Worm (Caenorhabditis elegans) whole organism, early embryonic: Measurements from ENCODE around the gene lin-12.

Experiments used
- B0310.2 ChIP-seq: sonication (generic microtip); optimal IDR thresholded peaks from 2 replicates; lab custom pipeline; 2016; ENCODE audit warnings: mild to moderate bottlenecking, missing genetic modification characterization, missing compliant biosample characterization
- F13C5.2 ChIP-seq: sonication (generic microtip); optimal IDR thresholded peaks from 2 replicates; lab custom pipeline; 2017; ENCODE audit warnings: mild to moderate bottlenecking, missing genetic modification characterization, inconsistent platforms, missing compliant biosample characterization
- aly-1 ChIP-seq: sonication (generic microtip); optimal IDR thresholded peaks from 2 replicates; lab custom pipeline; 2016; ENCODE audit warnings: missing genetic modification characterization, missing compliant biosample characterization
- ama-1 ChIP-seq: fragments of 150-350 bp; optimal IDR thresholded peaks from 2 replicates; lab custom pipeline; 2014
- ceh-13 ChIP-seq: fragments of 200-800 bp; sonication (Bioruptor generic); optimal IDR thresholded peaks from 2 replicates; lab custom pipeline; 2018; ENCODE audit warnings: mild to moderate bottlenecking, missing genetic modification characterization, missing compliant biosample characterization
- ceh-36 ChIP-seq: sonication (generic microtip); optimal IDR thresholded peaks from 2 replicates; lab custom pipeline; 2016; ENCODE audit warnings: missing genetic modification characterization, inconsistent platforms, missing compliant biosample characterization
- ets-7 ChIP-seq: sonication (generic microtip); optimal IDR thresholded peaks from 2 replicates; lab custom pipeline; 2016; ENCODE audit warnings: missing genotype, missing genetic modification characterization, missing compliant biosample characterization
- flt-1 ChIP-seq: fragments of 200-800 bp; sonication (Bioruptor generic); IDR thresholded peaks from 2 replicates; pipeline ENCODE4 v1.3.6; 2022; ENCODE audit warnings: missing genetic modification characterization, missing compliant biosample characterization
- hmbx-1 ChIP-seq: sonication (generic microtip); optimal IDR thresholded peaks from 2 replicates; lab custom pipeline; 2016; ENCODE audit warnings: mild to moderate bottlenecking, missing genetic modification characterization, missing compliant biosample characterization
- hmg-4 ChIP-seq: fragments of 200-800 bp; sonication (Bioruptor generic); optimal IDR thresholded peaks from 2 replicates; lab custom pipeline; 2018; ENCODE audit warnings: mild to moderate bottlenecking, missing genetic modification characterization, missing compliant biosample characterization
- hnd-1 ChIP-seq: sonication (generic microtip); optimal IDR thresholded peaks from 2 replicates; lab custom pipeline; 2016; ENCODE audit warnings: missing genetic modification characterization, missing compliant biosample characterization
- pes-1 ChIP-seq: fragments of 200-800 bp; sonication (Bioruptor generic); IDR thresholded peaks from 2 replicates; pipeline ENCODE4 v1.3.6; 2022; ENCODE audit warnings: missing genetic modification reagents, missing genetic modification characterization, missing compliant biosample characterization
- scrt-1 ChIP-seq: fragments of 200-800 bp; sonication (Bioruptor generic); IDR thresholded peaks from 2 replicates; pipeline ENCODE4 v1.3.6; 2022; ENCODE audit warnings: missing genetic modification characterization, missing compliant biosample characterization
- sea-1 ChIP-seq: fragments of 200-800 bp; sonication (Bioruptor generic); conservative IDR thresholded peaks from 2 replicates; pipeline ENCODE4 v1.3.6; 2022; ENCODE audit warnings: missing genetic modification characterization, missing compliant biosample characterization
- tbx-11 ChIP-seq: fragments of 200-800 bp; sonication (Bioruptor generic); IDR thresholded peaks from 2 replicates; pipeline ENCODE4 v1.3.6; 2022; ENCODE audit warnings: missing genetic modification characterization, missing compliant biosample characterization
- tbx-37 ChIP-seq: fragments of 200-800 bp; sonication (Bioruptor generic); conservative IDR thresholded peaks from 2 replicates; pipeline ENCODE4 v1.3.6; 2022; ENCODE audit warnings: missing genetic modification reagents, missing genetic modification characterization, missing compliant biosample characterization
- tra-4 ChIP-seq: sonication (generic microtip); optimal IDR thresholded peaks from 2 replicates; lab custom pipeline; 2017; ENCODE audit warnings: missing genetic modification characterization, missing compliant biosample characterization

The lin-12 gene

ce11 chrIII:9053263-9053662, 18.0 kb downstream of the lin-12 start:
- no peak for TF ChIP-seq ets-7
- TF ChIP-seq pes-1 (GFP tag; lab: Robert Waterston, UW) = 0 out of 2 replicates have a peak, but pooled peaks have one; percentile 37

DNA sequence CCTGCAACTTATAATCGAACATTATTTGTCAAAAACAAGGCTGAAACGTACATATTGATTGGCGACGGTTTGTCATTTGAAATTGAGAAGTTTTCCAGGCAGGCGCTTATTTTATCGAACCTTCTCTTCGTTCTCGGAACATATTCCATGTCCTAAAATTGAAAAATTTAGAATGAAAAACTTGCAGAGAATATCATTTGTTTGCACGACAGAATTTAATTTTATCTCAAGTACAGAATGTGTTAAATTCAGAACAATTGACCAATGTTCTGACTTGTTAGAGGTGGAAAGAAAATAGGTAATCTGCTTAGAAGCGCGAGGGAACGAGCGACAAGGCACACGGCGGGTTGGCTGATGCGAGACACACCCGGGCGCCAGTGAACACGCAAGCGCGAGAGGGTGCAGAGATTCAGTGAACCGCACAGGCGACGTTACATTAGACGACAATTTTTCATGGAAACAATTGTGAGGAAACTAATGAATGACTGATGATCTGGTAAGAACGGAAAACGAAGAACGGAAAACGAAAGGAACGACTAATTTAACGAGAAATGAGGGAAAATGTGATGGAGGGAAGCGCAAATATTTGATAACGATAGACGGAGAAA, 18.8 kb downstream of the lin-12 start:
- TF ChIP-seq ceh-36 (tag; lab: Kevin White, UChicago) (no peak), hmg-4 (GFP tag; lab: Kevin White, UChicago) (no peak), tbx-11 (GFP tag; lab: Robert Waterston, UW) (no peak), flt-1 (no peak), ama-1 (no peak), aly-1 (tag; lab: Kevin White, UChicago) (no peak), scrt-1 (GFP tag; lab: Robert Waterston, UW) (0 out of 2 replicates have a peak, but pooled peaks have one; percentile 59), hmbx-1 (no peak), tbx-37 (no peak), ets-7 (no peak), ceh-13 (no peak), tra-4 (tag; lab: Kevin White, UChicago) (no peak), B0310.2 (tag; lab: Kevin White, UChicago) (no peak), pes-1 (GFP tag; lab: Robert Waterston, UW) (no peak), sea-1 (GFP tag; lab: Robert Waterston, UW) (peak; percentile 33; the same call in 1 of the 2 replicates), hnd-1 (no peak)

DNA sequence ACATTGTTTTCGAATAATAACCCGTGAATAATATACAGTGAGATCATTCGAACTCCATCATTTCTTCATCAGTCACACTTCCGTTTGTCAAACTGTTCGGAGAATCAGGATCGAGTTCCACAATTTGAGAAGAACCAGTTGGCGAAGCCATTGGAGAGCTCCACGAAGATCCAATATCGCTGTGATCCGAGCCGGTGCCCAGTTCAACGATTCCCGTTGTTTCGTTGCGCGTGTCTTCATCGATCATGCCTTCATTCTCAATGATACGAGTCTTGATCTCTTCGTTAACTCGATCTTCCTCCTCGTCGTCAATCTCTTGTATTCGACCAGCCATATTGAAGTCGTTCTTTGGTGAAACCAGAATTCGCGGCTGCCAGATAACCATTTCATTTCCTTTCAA, 19.6 kb downstream of the lin-12 start:
- no peak for TF ChIP-seq ceh-13
- no peak for TF ChIP-seq tbx-11 (GFP tag; lab: Robert Waterston, UW)
- TF ChIP-seq pes-1 (GFP tag; lab: Robert Waterston, UW) = no peak
- no peak for TF ChIP-seq sea-1 (GFP tag; lab: Robert Waterston, UW)
- no peak for TF ChIP-seq hmbx-1
- TF ChIP-seq scrt-1 (GFP tag; lab: Robert Waterston, UW) = no peak
- no peak for TF ChIP-seq tbx-37
- no peak for TF ChIP-seq F13C5.2 (tag; lab: Kevin White, UChicago)
- no peak for TF ChIP-seq ama-1
- no peak for TF ChIP-seq flt-1
- no peak for TF ChIP-seq aly-1 (tag; lab: Kevin White, UChicago)
- TF ChIP-seq hnd-1 = no peak
- no peak for TF ChIP-seq ets-7
- TF ChIP-seq hmg-4 (GFP tag; lab: Kevin White, UChicago) = no peak
- no peak for TF ChIP-seq ceh-36 (tag; lab: Kevin White, UChicago)
- no peak for TF ChIP-seq B0310.2 (tag; lab: Kevin White, UChicago)
- no peak for TF ChIP-seq tra-4 (tag; lab: Kevin White, UChicago)

DNA sequence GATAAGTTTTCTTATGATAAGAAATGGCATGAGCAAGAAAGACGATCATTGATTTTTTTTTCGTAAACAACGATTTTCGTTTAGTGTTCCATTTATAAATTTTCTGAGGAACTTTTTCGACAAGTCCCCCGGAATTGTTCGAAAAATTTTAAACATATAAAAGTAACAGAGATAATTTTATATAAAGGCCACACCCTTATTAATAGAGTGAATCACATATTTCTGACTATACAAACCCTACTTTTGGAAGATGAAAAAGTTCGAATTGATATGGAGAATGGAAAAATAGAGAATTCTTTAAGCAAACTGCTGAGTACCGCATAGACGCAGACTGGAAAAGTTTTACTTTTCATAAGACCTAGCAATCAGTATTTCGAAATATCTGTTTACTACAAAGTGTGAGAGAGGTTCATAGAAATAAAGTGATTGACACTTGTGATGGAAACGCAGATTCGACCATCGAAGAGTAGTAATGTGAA, 20.1 kb downstream of the lin-12 start:
- TF ChIP-seq hmg-4 (GFP tag; lab: Kevin White, UChicago) (no peak), pes-1 (GFP tag; lab: Robert Waterston, UW) (no peak), ceh-36 (tag; lab: Kevin White, UChicago) (peak; percentile 3), sea-1 (GFP tag; lab: Robert Waterston, UW) (peak; percentile 47; the same call in 1 of the 2 replicates), hnd-1 (peak; percentile 61)

- no peak for TF ChIP-seq hmbx-1
Observed at ce11 chrIII:9050600-9050999, 20.7 kb downstream of the lin-12 start, which contains the start of gene ikke-1. Gene ikke-1, minus strand, starts transcription at chrIII:9050700.

DNA sequence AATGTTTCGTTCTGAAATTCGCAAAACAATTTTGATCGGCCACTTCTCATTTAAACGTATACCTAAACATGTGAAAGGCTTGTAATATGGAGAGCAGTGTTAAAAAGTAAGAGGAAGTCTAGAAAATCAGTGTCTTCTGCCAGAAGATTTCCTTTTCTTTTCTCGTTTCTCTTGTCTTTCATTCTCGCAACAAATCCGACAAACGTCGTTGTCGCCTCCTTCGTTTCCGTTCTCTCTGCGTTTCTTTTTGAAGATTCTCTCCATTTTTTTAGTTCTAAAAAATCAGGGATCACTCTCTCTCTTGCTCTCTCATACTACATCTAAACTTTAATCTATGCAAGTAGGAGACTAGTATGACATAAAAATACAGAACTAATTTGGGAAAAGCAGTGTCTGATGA, 24.0 kb downstream of the lin-12 start:
- TF ChIP-seq ama-1 = no peak
- no peak for TF ChIP-seq B0310.2 (tag; lab: Kevin White, UChicago)
- no peak for TF ChIP-seq tra-4 (tag; lab: Kevin White, UChicago)
- no peak for TF ChIP-seq ceh-36 (tag; lab: Kevin White, UChicago)
- TF ChIP-seq pes-1 (GFP tag; lab: Robert Waterston, UW) = no peak
- TF ChIP-seq hmg-4 (GFP tag; lab: Kevin White, UChicago) = no peak
- no peak for TF ChIP-seq tbx-11 (GFP tag; lab: Robert Waterston, UW)
- TF ChIP-seq flt-1 = no peak
- no peak for TF ChIP-seq ets-7
- TF ChIP-seq hmbx-1 = no peak
- TF ChIP-seq ceh-13 = no peak
- no peak for TF ChIP-seq scrt-1 (GFP tag; lab: Robert Waterston, UW)

ce11 chrIII:9045838-9046237, 25.4 kb downstream of the lin-12 start, which contains the start of gene R107.2:
Gene R107.2, minus strand, starts transcription at chrIII:9045938.
- no peak for TF ChIP-seq hnd-1
- no peak for TF ChIP-seq scrt-1 (GFP tag; lab: Robert Waterston, UW)
- no peak for TF ChIP-seq tbx-11 (GFP tag; lab: Robert Waterston, UW)

DNA sequence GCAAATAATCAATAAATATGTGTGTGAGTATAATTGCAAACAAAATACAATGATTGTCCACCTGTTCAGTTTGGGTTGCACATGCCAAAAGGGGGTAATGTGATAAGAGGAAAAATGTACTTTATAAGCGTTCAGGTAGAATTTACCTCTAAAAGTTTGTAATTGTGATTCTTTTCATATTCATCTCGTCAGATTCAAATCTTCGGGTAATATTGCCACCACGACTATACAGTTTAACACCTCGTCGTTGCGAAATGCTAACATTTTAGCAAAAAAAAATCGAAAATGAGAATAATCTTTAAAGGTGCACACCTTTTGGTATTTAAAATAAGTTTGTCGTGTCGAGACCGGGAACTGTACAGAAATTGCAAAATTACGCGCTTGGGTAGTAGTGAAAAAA, 28.1 kb downstream of the lin-12 start, which contains the start of gene nac-2:
nac-2 (minus strand) TSS at position 101 of the 400 bp plus-strand sequence.
- TF ChIP-seq F13C5.2 (tag; lab: Kevin White, UChicago) (no peak), hmbx-1 (no peak), B0310.2 (tag; lab: Kevin White, UChicago) (no peak), tbx-37 (no peak), ceh-13 (no peak), hmg-4 (GFP tag; lab: Kevin White, UChicago) (no peak), pes-1 (GFP tag; lab: Robert Waterston, UW) (no peak), tra-4 (tag; lab: Kevin White, UChicago) (no peak), sea-1 (GFP tag; lab: Robert Waterston, UW) (no peak), flt-1 (no peak), aly-1 (tag; lab: Kevin White, UChicago) (no peak)
